Fruit fly (Drosophila melanogaster) S2 (cell line): Measurements from ENCODE around the gene CG33282.

Experiments
- CG8478 ChIP-seq: fragments of >200 bp; optimal IDR thresholded peaks from 2 replicates; lab custom pipeline; 2018
- CTCF ChIP-seq, 2 experiments: fragments of >200 bp; optimal IDR thresholded peaks; 2 replicates each; lab custom pipeline; 2018

- no peak for TF ChIP-seq CTCF (optimal IDR thresholded peaks at IDR 0.05; lab: Kevin White, UChicago)
- TF ChIP-seq CG8478: no peak
Observed at dm6 chr2L:3370920-3371319, 43.2 kb downstream of the CG33282 start.
